Fruit fly (Drosophila melanogaster) whole organism, wandering third instar larva: ENCODE results near the gene Kat60.

Experiments used
- Abd-B ChIP-seq: fragments of >200 bp; optimal IDR thresholded peaks from 2 replicates; lab custom pipeline; 2017; ENCODE audit warnings: missing biosample characterization, missing genetic modification characterization
- CG32264 ChIP-seq: fragments of 200-800 bp; sonication (Bioruptor generic); optimal IDR thresholded peaks from 2 replicates; lab custom pipeline; 2016; ENCODE audit warnings: missing biosample characterization, missing genetic modification characterization
- CG9705 ChIP-seq: fragments of 200-800 bp; sonication (Bioruptor generic); optimal IDR thresholded peaks from 2 replicates; lab custom pipeline; 2018; ENCODE audit warnings: missing biosample characterization, mild to moderate bottlenecking, missing genetic modification characterization
- CrebA ChIP-seq: fragments of 200-800 bp; sonication (Bioruptor generic); optimal IDR thresholded peaks from 2 replicates; lab custom pipeline; 2016; ENCODE audit warnings: missing biosample characterization, mild to moderate bottlenecking, missing genetic modification characterization, borderline replicate concordance
- Dfd ChIP-seq: fragments of >200 bp; optimal IDR thresholded peaks from 2 replicates; lab custom pipeline; 2017; ENCODE audit warnings: missing biosample characterization, missing genetic modification characterization
- Dif ChIP-seq: fragments of 200-275, 200-300 bp; sonication (Bioruptor generic); optimal IDR thresholded peaks from 2 replicates; lab custom pipeline; 2018; ENCODE audit warnings: missing biosample characterization, missing genetic modification characterization; ENCODE audit not compliant: partially characterized antibody
- GATAd ChIP-seq: sonication (Bioruptor generic); optimal IDR thresholded peaks from 2 replicates; lab custom pipeline; 2016; ENCODE audit warnings: missing biosample characterization, missing genetic modification characterization
- HLH106 ChIP-seq: fragments of 200-800 bp; optimal IDR thresholded peaks from 3 replicates; lab custom pipeline; 2019; ENCODE audit warnings: missing biosample characterization, mild to moderate bottlenecking, missing genetic modification characterization, moderate library complexity
- Hnf4 ChIP-seq: fragments of 200-800 bp; sonication (Bioruptor generic); optimal IDR thresholded peaks from 2 replicates; lab custom pipeline; 2016; ENCODE audit warnings: missing biosample characterization, mild to moderate bottlenecking, missing genetic modification characterization
- Hr78 ChIP-seq: fragments of >200 bp; optimal IDR thresholded peaks from 2 replicates; lab custom pipeline; 2017; ENCODE audit warnings: missing biosample characterization, missing genetic modification characterization
- Hr83 ChIP-seq: fragments of 200-300 bp; sonication (Bioruptor generic); optimal IDR thresholded peaks from 2 replicates; lab custom pipeline; 2016; ENCODE audit warnings: missing biosample characterization, mild to moderate bottlenecking, missing genetic modification characterization, moderate library complexity; ENCODE audit not compliant: poor library complexity, severe bottlenecking
- Jra ChIP-seq: sonication (Bioruptor generic); optimal IDR thresholded peaks from 2 replicates; lab custom pipeline; 2016; ENCODE audit warnings: missing biosample characterization, missing genetic modification characterization
- Mio ChIP-seq: sonication (Bioruptor generic); optimal IDR thresholded peaks from 2 replicates; lab custom pipeline; 2016; ENCODE audit warnings: missing biosample characterization, missing genetic modification characterization
- Myc ChIP-seq: fragments of >200 bp; optimal IDR thresholded peaks from 2 replicates; lab custom pipeline; 2017
- N ChIP-seq: fragments of >200 bp; optimal IDR thresholded peaks from 2 replicates; lab custom pipeline; 2018; ENCODE audit warnings: missing biosample characterization, missing external identifiers, missing genetic modification characterization
- OdsH ChIP-seq: fragments of 200-800 bp; sonication (Bioruptor generic); optimal IDR thresholded peaks from 2 replicates; lab custom pipeline; 2016; ENCODE audit warnings: missing biosample characterization, mild to moderate bottlenecking, missing genetic modification characterization
- Rel ChIP-seq, 2 experiments: fragments of 200-800 bp; sonication (Bioruptor generic) in 1 of 2; optimal IDR thresholded peaks; 2 replicates in 1 of 2; 3 replicates in 1 of 2; lab custom pipeline; 2016 to 2019; ENCODE audit warnings: mild to moderate bottlenecking in 2 of 2, missing biosample characterization in 2 of 2, missing genetic modification characterization in 2 of 2, moderate library complexity in 1 of 2
- Sp1 ChIP-seq: fragments of 200-800 bp; sonication (Bioruptor generic); optimal IDR thresholded peaks from 3 replicates; lab custom pipeline; 2019; ENCODE audit warnings: missing biosample characterization, mild to moderate bottlenecking, missing genetic modification characterization, moderate library complexity
- Vsx2 ChIP-seq: fragments of 200-300, 225-300 bp; sonication (Bioruptor generic); optimal IDR thresholded peaks from 2 replicates; lab custom pipeline; 2018; ENCODE audit warnings: missing biosample characterization, missing genetic modification characterization; ENCODE audit not compliant: partially characterized antibody
- br ChIP-seq: fragments of 200-800 bp; sonication (Bioruptor generic); optimal IDR thresholded peaks from 2 replicates; lab custom pipeline; 2016; ENCODE audit warnings: missing biosample characterization, missing genetic modification characterization
- brk ChIP-seq: fragments of 200-800 bp; sonication (Bioruptor generic); optimal IDR thresholded peaks from 2 replicates; lab custom pipeline; 2016; ENCODE audit warnings: missing biosample characterization, mild to moderate bottlenecking, missing genetic modification characterization
- dl ChIP-seq, 2 experiments: fragments of 175-275, 200-275 bp in 1 of 2; fragments of 200-275 bp in 1 of 2; sonication (Bioruptor generic); optimal IDR thresholded peaks; lab custom pipeline; 2018; ENCODE audit warnings: mild to moderate bottlenecking in 2 of 2, missing biosample characterization in 2 of 2, missing genetic modification characterization in 2 of 2, moderate library complexity in 2 of 2; ENCODE audit not compliant: partially characterized antibody in 2 of 2, insufficient read depth in 1 of 2
- dmrt93B ChIP-seq: fragments of 200-800 bp; sonication (Bioruptor generic); optimal IDR thresholded peaks from 2 replicates; lab custom pipeline; 2018; ENCODE audit warnings: missing biosample characterization, mild to moderate bottlenecking, missing genetic modification characterization
- dsf ChIP-seq: sonication (Bioruptor generic); optimal IDR thresholded peaks from 2 replicates; lab custom pipeline; 2016; ENCODE audit warnings: missing biosample characterization, missing genetic modification characterization, borderline replicate concordance
- ey ChIP-seq: fragments of 200-800 bp; sonication (Bioruptor generic); optimal IDR thresholded peaks from 2 replicates; lab custom pipeline; 2016; ENCODE audit warnings: missing biosample characterization, missing genetic modification characterization
- foxo ChIP-seq, 2 experiments: fragments of 200-800 bp; sonication (Bioruptor generic); optimal IDR thresholded peaks; 2 replicates in 1 of 2; 3 replicates in 1 of 2; lab custom pipeline; 2016 to 2017; ENCODE audit warnings: missing biosample characterization in 2 of 2, missing genetic modification characterization in 2 of 2
- fru ChIP-seq: fragments of 200-800 bp; sonication (Bioruptor generic); optimal IDR thresholded peaks from 3 replicates; lab custom pipeline; 2016; ENCODE audit warnings: missing biosample characterization, mild to moderate bottlenecking, missing genetic modification characterization
- h ChIP-seq: fragments of 200-800 bp; sonication (Bioruptor generic); optimal IDR thresholded peaks from 3 replicates; lab custom pipeline; 2016; ENCODE audit warnings: missing biosample characterization, mild to moderate bottlenecking, missing genetic modification characterization
- jim ChIP-seq: fragments of 175-275, 200-325 bp; sonication (Bioruptor generic); optimal IDR thresholded peaks from 2 replicates; lab custom pipeline; 2016; ENCODE audit warnings: missing biosample characterization, mild to moderate bottlenecking, missing genetic modification characterization
- lola ChIP-seq: fragments of >200 bp; optimal IDR thresholded peaks from 2 replicates; lab custom pipeline; 2017; ENCODE audit warnings: missing biosample characterization, missing genetic modification characterization
- pan ChIP-seq: fragments of >200 bp; optimal IDR thresholded peaks from 2 replicates; lab custom pipeline; 2017
- psq ChIP-seq: fragments of 200-800 bp; sonication (Bioruptor generic); optimal IDR thresholded peaks from 3 replicates; lab custom pipeline; 2017; ENCODE audit warnings: missing biosample characterization, mild to moderate bottlenecking, missing genetic modification characterization, moderate library complexity
- rgr ChIP-seq: fragments of 200-800 bp; sonication (Bioruptor generic); optimal IDR thresholded peaks from 3 replicates; lab custom pipeline; 2016; ENCODE audit warnings: missing biosample characterization, mild to moderate bottlenecking, missing genetic modification characterization
- sage ChIP-seq: fragments of 200-800 bp; sonication (Bioruptor generic); optimal IDR thresholded peaks from 2 replicates; lab custom pipeline; 2016; ENCODE audit warnings: missing biosample characterization, mild to moderate bottlenecking, missing genetic modification characterization
- sv ChIP-seq: fragments of 200-800 bp; sonication (Bioruptor generic); optimal IDR thresholded peaks from 3 replicates; lab custom pipeline; 2016; ENCODE audit warnings: missing biosample characterization, missing genetic modification characterization
- tai ChIP-seq: sonication (Bioruptor generic); optimal IDR thresholded peaks from 2 replicates; lab custom pipeline; 2016; ENCODE audit warnings: missing biosample characterization, missing genetic modification characterization
- usp ChIP-seq: fragments of >200 bp; optimal IDR thresholded peaks from 2 replicates; lab custom pipeline; 2017; ENCODE audit warnings: missing biosample characterization, missing genetic modification characterization
- woc ChIP-seq: sonication (Bioruptor generic); optimal IDR thresholded peaks from 2 replicates; lab custom pipeline; 2016; ENCODE audit warnings: missing biosample characterization, mild to moderate bottlenecking, missing genetic modification characterization

Kat60 gene

dm6 chr3R:5256462-5257146 lies 24.6 kb upstream of the Kat60 start, which contains the start of the genes Enoph and Hph:
Enoph (minus strand) TSS chr3R:5256681.
Hph (plus strand) TSS chr3R:5257037.
- TF ChIP-seq brk (GFP tag; lab: Kevin White, UChicago) (no peak), Mio (GFP tag; lab: Kevin White, UChicago) (no peak), fru (GFP tag; lab: Kevin White, UChicago) (peak; percentile 73), Myc (peak; percentile 26), Jra (GFP tag; lab: Kevin White, UChicago) (peak; percentile 89), usp (no peak), Sp1 (GFP tag; lab: Kevin White, UChicago) (peak; percentile 71), h (GFP tag; lab: Kevin White, UChicago) (peak; percentile 76), sage (GFP tag; lab: Kevin White, UChicago) (peak; percentile 33), woc (GFP tag; lab: Kevin White, UChicago) (peak; percentile 73), foxo (GFP tag; optimal IDR thresholded peaks at IDR 0.05; lab: Kevin White, UChicago) (peak in 1 of 2 experiments; percentile 76), rgr (peak; percentile 72), psq (GFP tag; lab: Kevin White, UChicago) (peak; percentile 68), pan (lab: Kevin White, UChicago) (no peak), CG9705 (GFP tag; lab: Kevin White, UChicago) (peak; percentile 31), CG32264 (peak; percentile 33), dl (GFP tag; optimal IDR thresholded peaks at IDR 0.05; lab: Kevin White, UChicago; ENCODE audit: insufficient read depth in 1 of 2, partially characterized antibody in 2 of 2) (no peak), Vsx2 (no peak), Abd-B (GFP tag; lab: Kevin White, UChicago) (no peak), Hnf4 (GFP tag; lab: Kevin White, UChicago) (peak; percentile 83), tai (GFP tag; lab: Kevin White, UChicago) (peak; percentile 88), GATAd (GFP tag; lab: Kevin White, UChicago) (peak; percentile 26), dmrt93B (GFP tag; lab: Kevin White, UChicago) (peak; percentile 60), sv (GFP tag; lab: Kevin White, UChicago) (peak; percentile 46), Dfd (GFP tag; lab: Kevin White, UChicago) (no peak), Rel (GFP tag; optimal IDR thresholded peaks at IDR 0.05; lab: Kevin White, UChicago) (peak; percentile 20), Rel (tag; optimal IDR thresholded peaks at IDR 0.05; lab: Kevin White, UChicago) (peak; percentile 17), br (GFP tag; lab: Kevin White, UChicago) (peak; percentile 72), jim (GFP tag; lab: Kevin White, UChicago) (no peak), Hr83 (GFP tag; lab: Kevin White, UChicago) (peak; percentile 58), N (GFP tag; lab: Kevin White, UChicago) (peak; percentile 34), OdsH (GFP tag; lab: Kevin White, UChicago) (peak; percentile 64), dsf (GFP tag; lab: Kevin White, UChicago) (peak; percentile 68), HLH106 (tag; lab: Kevin White, UChicago) (peak; percentile 80), CrebA (no peak), lola (no peak), Dif (GFP tag; lab: Kevin White, UChicago) (no peak), Hr78 (GFP tag; lab: Kevin White, UChicago) (no peak), ey (peak; percentile 56)

- TF ChIP-seq GATAd (GFP tag; lab: Kevin White, UChicago), result no peak
- no peak for TF ChIP-seq fru (GFP tag; lab: Kevin White, UChicago)
- no peak for TF ChIP-seq Abd-B (GFP tag; lab: Kevin White, UChicago)
- TF ChIP-seq OdsH (GFP tag; lab: Kevin White, UChicago), result no peak
- no peak for TF ChIP-seq sv (GFP tag; lab: Kevin White, UChicago)
- TF ChIP-seq CG9705 (GFP tag; lab: Kevin White, UChicago), result no peak
- no peak for TF ChIP-seq usp
- no peak for TF ChIP-seq Jra (GFP tag; lab: Kevin White, UChicago)
- no peak for TF ChIP-seq jim (GFP tag; lab: Kevin White, UChicago)
- no peak for TF ChIP-seq dmrt93B (GFP tag; lab: Kevin White, UChicago)
- TF ChIP-seq HLH106 (tag; lab: Kevin White, UChicago), result no peak
- no peak for TF ChIP-seq Hr78 (GFP tag; lab: Kevin White, UChicago)
- TF ChIP-seq rgr, result no peak
- TF ChIP-seq CG32264, result no peak
- TF ChIP-seq CrebA, result no peak
Observed at dm6 chr3R:5252853-5253252, 20.8 kb upstream of the Kat60 start, which contains the start of gene CG1113. CG1113 (plus strand) TSS chr3R:5253153.
